Fruit fly (Drosophila melanogaster): Measurements from ENCODE around the gene CG3558.
A peak's percentile ranks its signal among the peaks of the same experiment; 100 is the strongest.

Gene CG3558

dm6 chr2L:3003399-3003798 is 10.7 kb downstream of the CG3558 start (continued):
- peak; percentile 51 for TF ChIP-seq lab (GFP tag; optimal IDR thresholded peaks at IDR 0.05)
- TF ChIP-seq trem (tag; optimal IDR thresholded peaks at IDR 0.05) = peak; percentile 15
- TF ChIP-seq CG11695 (GFP tag; IDR thresholded peaks at IDR 0.05) = 0 out of 3 replicates have a peak, but pooled peaks have one; percentile 26
- TF ChIP-seq wor (GFP tag; IDR thresholded peaks at IDR 0.05) = peak; percentile 49
- peak; percentile 80 for TF ChIP-seq CG17359 (tag; optimal IDR thresholded peaks at IDR 0.05)
- TF ChIP-seq Ada2b (GFP tag; IDR thresholded peaks at IDR 0.05) = peak; percentile 47; the same call in 1 of the 2 replicates
- TF ChIP-seq CG43689 (GFP tag; IDR thresholded peaks at IDR 0.05) = no peak
- no peak for TF ChIP-seq CG10543 (GFP tag; optimal IDR thresholded peaks at IDR 0.05)
- peak; percentile 63; the same call in 2 of the 3 replicates for TF ChIP-seq dysf (GFP tag; IDR thresholded peaks at IDR 0.05)
- TF ChIP-seq ken (GFP tag; IDR thresholded peaks at IDR 0.05) = peak; percentile 46; the same call in 1 of the 3 replicates
- TF ChIP-seq CG12155 (GFP tag; optimal IDR thresholded peaks at IDR 0.05) = no peak
- no peak for TF ChIP-seq h (optimal IDR thresholded peaks at IDR 0.05)
- no peak for TF ChIP-seq tna (GFP tag; IDR thresholded peaks at IDR 0.05; ENCODE audit: partially characterized antibody)
- TF ChIP-seq Nf-YA (GFP tag; IDR thresholded peaks at IDR 0.05) = peak; percentile 50; the same call in 1 of the 2 replicates
- peak; percentile 5 for TF ChIP-seq CG13296 (GFP tag; optimal IDR thresholded peaks at IDR 0.05)
- no peak for TF ChIP-seq mld (GFP tag; IDR thresholded peaks at IDR 0.05; ENCODE audit: partially characterized antibody)
- TF ChIP-seq Chrac-16 (GFP tag; optimal IDR thresholded peaks at IDR 0.05) = no peak
- TF ChIP-seq pzg (GFP tag; optimal IDR thresholded peaks at IDR 0.05) = no peak
- TF ChIP-seq BEAF-32 (GFP tag; optimal IDR thresholded peaks at IDR 0.05) = no peak
- peak; percentile 17 for TF ChIP-seq az2 (GFP tag; optimal IDR thresholded peaks at IDR 0.05)
- TF ChIP-seq CG10462 (GFP tag; optimal IDR thresholded peaks at IDR 0.05) = no peak
- no peak for TF ChIP-seq Doc3 (GFP tag; IDR thresholded peaks at IDR 0.05; ENCODE audit: partially characterized antibody)
- TF ChIP-seq ab (GFP tag; optimal IDR thresholded peaks at IDR 0.05) = no peak
- peak; percentile 51 for TF ChIP-seq odd (GFP tag; optimal IDR thresholded peaks at IDR 0.05)
- TF ChIP-seq ash1 (GFP tag; optimal IDR thresholded peaks at IDR 0.05) = no peak
- no peak for TF ChIP-seq CG33213 (GFP tag; optimal IDR thresholded peaks at IDR 0.05)
- TF ChIP-seq Eip74EF (GFP tag; optimal IDR thresholded peaks at IDR 0.05) = peak in 1 of 2 experiments; percentile 74

- no peak for TF ChIP-seq lbe (GFP tag; optimal IDR thresholded peaks at IDR 0.05)
- TF ChIP-seq ara (GFP tag; IDR thresholded peaks at IDR 0.05) = 0 out of 2 replicates have a peak, but pooled peaks have one; percentile 27
- no peak for TF ChIP-seq org-1 (GFP tag; optimal IDR thresholded peaks at IDR 0.05)
- peak; percentile 1 for TF ChIP-seq CG2712 (tag; optimal IDR thresholded peaks at IDR 0.05)
- peak; percentile 52 for TF ChIP-seq sd (tag; optimal IDR thresholded peaks at IDR 0.05)
- 0 out of 3 replicates have a peak, but pooled peaks have one; percentile 29 for TF ChIP-seq ken (GFP tag; IDR thresholded peaks at IDR 0.05)
- peak; percentile 25 for TF ChIP-seq nom (GFP tag; optimal IDR thresholded peaks at IDR 0.05)
- TF ChIP-seq lmd (GFP tag; IDR thresholded peaks at IDR 0.05) = no peak
- 0 out of 3 replicates have a peak, but pooled peaks have one; percentile 20 for TF ChIP-seq CG34422 (GFP tag; IDR thresholded peaks at IDR 0.05)
- TF ChIP-seq CG12299 (tag; optimal IDR thresholded peaks at IDR 0.05) = no peak
- TF ChIP-seq Drgx (GFP tag; IDR thresholded peaks at IDR 0.05) = 0 out of 2 replicates have a peak, but pooled peaks have one; percentile 15
- TF ChIP-seq Stat92E (GFP tag; optimal IDR thresholded peaks at IDR 0.05) = no peak
- no peak for TF ChIP-seq Dfd (GFP tag; optimal IDR thresholded peaks at IDR 0.05)
- 0 out of 2 replicates have a peak, but pooled peaks have one; percentile 22 for TF ChIP-seq CG17328 (GFP tag; IDR thresholded peaks at IDR 0.05)
- no peak for TF ChIP-seq CG12744 (GFP tag; optimal IDR thresholded peaks at IDR 0.05)
- TF ChIP-seq Hmx (GFP tag; optimal IDR thresholded peaks at IDR 0.05) = no peak
- no peak for TF ChIP-seq mam (GFP tag; optimal IDR thresholded peaks at IDR 0.05)
- TF ChIP-seq Dad (GFP tag; optimal IDR thresholded peaks at IDR 0.05) = no peak
- TF ChIP-seq HmgD (GFP tag; optimal IDR thresholded peaks at IDR 0.05) = no peak
- no peak for TF ChIP-seq CG12391 (tag; optimal IDR thresholded peaks at IDR 0.05)
- no peak for TF ChIP-seq CG9609 (GFP tag; optimal IDR thresholded peaks at IDR 0.05)
- TF ChIP-seq Med (GFP tag) = peak; percentile 77
- TF ChIP-seq eyg (GFP tag; optimal IDR thresholded peaks at IDR 0.05) = no peak
- peak; percentile 58 for TF ChIP-seq sens (GFP tag)
- TF ChIP-seq dmrt11E (tag; optimal IDR thresholded peaks at IDR 0.05) = no peak
Observed at dm6 chr2L:3004601-3005000, 11.9 kb downstream of the CG3558 start.
